Worm (Caenorhabditis elegans): ENCODE results near the gene C08B6.5.

- TF ChIP-seq unc-39 (tag; optimal IDR thresholded peaks at IDR 0.05) (no peak), snpc-4 (tag; optimal IDR thresholded peaks at IDR 0.05) (no peak), nhr-77 (tag; optimal IDR thresholded peaks at IDR 0.05) (no peak), egl-27 (tag; optimal IDR thresholded peaks at IDR 0.05) (no peak), unc-62 (GFP tag; optimal IDR thresholded peaks at IDR 0.05) (no peak), fos-1 (tag; optimal IDR thresholded peaks at IDR 0.05) (no peak), zag-1 (tag; optimal IDR thresholded peaks at IDR 0.05) (no peak), ama-1 (optimal IDR thresholded peaks at IDR 0.05) (no peak), nhr-10 (tag; optimal IDR thresholded peaks at IDR 0.05) (no peak), blmp-1 (tag; optimal IDR thresholded peaks at IDR 0.05; ENCODE audit: insufficient read depth) (no peak), nhr-237 (tag; optimal IDR thresholded peaks at IDR 0.05) (no peak), lsy-2 (tag; optimal IDR thresholded peaks at IDR 0.05) (no peak)
Observed at ce11 chrV:10145653-10146052, 28.1 kb downstream of the C08B6.5 start, which contains the start of gene C51E3.9.

All from whole organism, L2 larva.